Fruit fly (Drosophila melanogaster) whole organism, embryonic: ENCODE data around the gene SMC3.

ENCODE experiments used
- CG11085 ChIP-seq: fragments of 200-800 bp; sonication (Bioruptor generic); IDR thresholded peaks from 2 replicates; pipeline ENCODE4 v1.3.6; 2022; ENCODE audit warnings: missing biosample characterization, missing genetic modification characterization
- CG11504 ChIP-seq: fragments of 200-800 bp; sonication (Bioruptor generic); optimal IDR thresholded peaks from 3 replicates; lab custom pipeline; 2019; ENCODE audit warnings: missing biosample characterization, mild to moderate bottlenecking, missing genetic modification characterization, moderate library complexity
- CG15514 ChIP-seq: fragments of 200-800 bp; sonication (Bioruptor generic); optimal IDR thresholded peaks from 3 replicates; lab custom pipeline; 2017; ENCODE audit warnings: missing biosample characterization, missing genetic modification characterization, mild to moderate bottlenecking, moderate library complexity, missing genetic modification reagents
- CG16813 ChIP-seq: fragments of 200-800 bp; sonication (Bioruptor generic); IDR thresholded peaks from 3 replicates; pipeline ENCODE4 v1.3.6; 2022; ENCODE audit warnings: missing biosample characterization, missing genetic modification characterization; ENCODE audit not compliant: partially characterized antibody
- CG16863 ChIP-seq: fragments of 200-800 bp; sonication (Bioruptor generic); optimal IDR thresholded peaks from 3 replicates; lab custom pipeline; 2016; ENCODE audit warnings: missing biosample characterization, missing genetic modification characterization
- CG17186 ChIP-seq: fragments of 200-800 bp; sonication (Bioruptor generic); optimal IDR thresholded peaks from 3 replicates; lab custom pipeline; 2017; ENCODE audit warnings: missing biosample characterization, missing genetic modification reagents, missing genetic modification characterization
- CG17359 ChIP-seq: fragments of 200-800 bp; sonication (Bioruptor generic); optimal IDR thresholded peaks from 3 replicates; lab custom pipeline; 2018; ENCODE audit warnings: missing biosample characterization, mild to moderate bottlenecking, missing genetic modification characterization, moderate library complexity
- CG18599 ChIP-seq: fragments of 200-800 bp; sonication (Bioruptor generic); optimal IDR thresholded peaks from 3 replicates; lab custom pipeline; 2017; ENCODE audit warnings: missing biosample characterization, missing genetic modification characterization, mild to moderate bottlenecking, moderate library complexity, missing genetic modification reagents
- CG2120 ChIP-seq: fragments of 200-800 bp; sonication (Bioruptor generic); optimal IDR thresholded peaks from 3 replicates; lab custom pipeline; 2016; ENCODE audit warnings: missing biosample characterization, missing genetic modification characterization
- CG32532 ChIP-seq: fragments of 200-800 bp; sonication (Bioruptor generic); IDR thresholded peaks from 2 replicates; pipeline ENCODE4 v1.3.6; 2022; ENCODE audit warnings: missing biosample characterization, missing genetic modification characterization
- CG4282 ChIP-seq: fragments of 200-800 bp; sonication (Bioruptor generic); optimal IDR thresholded peaks from 2 replicates; lab custom pipeline; 2016; ENCODE audit warnings: missing biosample characterization, missing genetic modification characterization
- CG43689 ChIP-seq: fragments of 200-800 bp; sonication (Bioruptor generic); IDR thresholded peaks from 2 replicates; pipeline ENCODE4 v1.3.6; 2022; ENCODE audit warnings: missing biosample characterization, missing genetic modification characterization
- CG6654 ChIP-seq: fragments of 200-800 bp; sonication (Bioruptor generic); optimal IDR thresholded peaks from 2 replicates; lab custom pipeline; 2017; ENCODE audit warnings: missing biosample characterization, mild to moderate bottlenecking, missing genetic modification characterization
- CG8281 ChIP-seq: fragments of 200-800 bp; sonication (Bioruptor generic); optimal IDR thresholded peaks from 2 replicates; lab custom pipeline; 2018; ENCODE audit warnings: missing biosample characterization, mild to moderate bottlenecking, missing genetic modification characterization, moderate library complexity
- Chrac-16 ChIP-seq: fragments of 200-800 bp; sonication (Bioruptor generic); optimal IDR thresholded peaks from 3 replicates; lab custom pipeline; 2016; ENCODE audit warnings: missing biosample characterization, missing genetic modification characterization
- CoRest ChIP-seq: fragments of 200-800 bp; sonication (Bioruptor generic); optimal IDR thresholded peaks from 3 replicates; lab custom pipeline; 2018; ENCODE audit warnings: missing biosample characterization, mild to moderate bottlenecking, missing genetic modification characterization, moderate library complexity
- Dll ChIP-seq: fragments of 200-800 bp; sonication (Bioruptor generic); IDR thresholded peaks from 4 replicates; pipeline ENCODE4 v1.3.6; 2022; ENCODE audit warnings: missing biosample characterization, missing genetic modification characterization; ENCODE audit not compliant: partially characterized antibody
- Ets65A ChIP-seq: fragments of 200-800 bp; sonication (Bioruptor generic); peaks from one replicate; lab custom pipeline; 2016; ENCODE audit warnings: missing biosample characterization, missing genetic modification characterization
- Fer2 ChIP-seq: fragments of 200-800 bp; sonication (Bioruptor generic); optimal IDR thresholded peaks from 2 replicates; lab custom pipeline; 2018; ENCODE audit warnings: missing biosample characterization, mild to moderate bottlenecking, missing genetic modification characterization, moderate library complexity
- Hey ChIP-seq: fragments of 200-800 bp; sonication (Bioruptor generic); optimal IDR thresholded peaks from 3 replicates; lab custom pipeline; 2018; ENCODE audit warnings: missing biosample characterization, mild to moderate bottlenecking, missing genetic modification characterization
- Hr3 ChIP-seq: fragments of 200-800 bp; sonication (Bioruptor generic); optimal IDR thresholded peaks from 3 replicates; lab custom pipeline; 2016; ENCODE audit warnings: missing biosample characterization, missing genetic modification characterization
- MESR4 ChIP-seq: fragments of 200-800 bp; sonication (Bioruptor generic); optimal IDR thresholded peaks from 2 replicates; lab custom pipeline; 2018; ENCODE audit warnings: missing biosample characterization, mild to moderate bottlenecking, missing genetic modification characterization, moderate library complexity
- Med ChIP-seq: fragments of 200-800 bp; sonication (Bioruptor generic); peaks from one replicate; lab custom pipeline; 2016; ENCODE audit warnings: missing biosample characterization, missing genetic modification characterization, mild to moderate bottlenecking, inconsistent platforms, moderate library complexity
- Pdp1 ChIP-seq, 2 experiments: fragments of 200-800 bp; sonication (Bioruptor generic); optimal IDR thresholded peaks; 3 replicates each; lab custom pipeline; 2016; ENCODE audit warnings: missing biosample characterization in 2 of 2, missing genetic modification characterization in 2 of 2, mild to moderate bottlenecking in 1 of 2, moderate library complexity in 1 of 2
- Sin3A ChIP-seq: fragments of >200 bp; optimal IDR thresholded peaks from 2 replicates; lab custom pipeline; 2018
- Sox102F ChIP-seq: fragments of 200-800 bp; sonication (Bioruptor generic); optimal IDR thresholded peaks from 2 replicates; lab custom pipeline; 2018; ENCODE audit warnings: missing biosample characterization, mild to moderate bottlenecking, missing genetic modification characterization, moderate library complexity
- Sry-δ ChIP-seq: fragments of 200-800 bp; sonication (Bioruptor generic); optimal IDR thresholded peaks from 2 replicates; lab custom pipeline; 2016; ENCODE audit warnings: missing biosample characterization, missing genetic modification characterization
- Taf1 ChIP-seq: fragments of 200-800 bp; sonication (Bioruptor generic); IDR thresholded peaks from 2 replicates; pipeline ENCODE4 v1.3.6; 2022; ENCODE audit warnings: missing biosample characterization, missing genetic modification characterization
- gfzf ChIP-seq: fragments of 200-800 bp; sonication (Bioruptor generic); optimal IDR thresholded peaks from 2 replicates; lab custom pipeline; 2016; ENCODE audit warnings: missing biosample characterization, mild to moderate bottlenecking, missing genetic modification characterization, moderate library complexity
- insv ChIP-seq, 2 experiments: fragments of 200-800 bp; sonication (Bioruptor generic); optimal IDR thresholded peaks; 3 replicates each; lab custom pipeline; 2016 to 2018; ENCODE audit warnings: missing biosample characterization in 2 of 2, missing genetic modification characterization in 2 of 2
- knrl ChIP-seq: fragments of 200-800 bp; sonication (Bioruptor generic); IDR thresholded peaks from 3 replicates; pipeline ENCODE4 v1.3.6; 2022; ENCODE audit warnings: missing biosample characterization, missing genetic modification characterization; ENCODE audit not compliant: partially characterized antibody
- lab ChIP-seq: fragments of 200-800 bp; sonication (Bioruptor generic); optimal IDR thresholded peaks from 3 replicates; lab custom pipeline; 2017; ENCODE audit warnings: missing biosample characterization, missing genetic modification characterization, mild to moderate bottlenecking, moderate library complexity, missing genetic modification reagents
- lmd ChIP-seq: fragments of 200-800 bp; sonication (Bioruptor generic); IDR thresholded peaks from 2 replicates; pipeline ENCODE4 v1.3.6; 2022; ENCODE audit warnings: missing biosample characterization, missing genetic modification characterization
- mld ChIP-seq: fragments of 200-800 bp; sonication (Bioruptor generic); IDR thresholded peaks from 3 replicates; pipeline ENCODE4 v1.3.6; 2022; ENCODE audit warnings: missing biosample characterization, missing genetic modification characterization; ENCODE audit not compliant: partially characterized antibody
- org-1 ChIP-seq: fragments of 200-800 bp; sonication (Bioruptor generic); optimal IDR thresholded peaks from 2 replicates; lab custom pipeline; 2017; ENCODE audit warnings: missing biosample characterization, missing genetic modification characterization
- peb ChIP-seq: fragments of 200-800 bp; sonication (Bioruptor generic); IDR thresholded peaks from 2 replicates; pipeline ENCODE4 v1.3.6; 2022; ENCODE audit warnings: missing biosample characterization, missing genetic modification characterization
- prd ChIP-seq, 3 experiments: fragments of >200 bp in 2 of 3; fragments of 200-800 bp in 1 of 3; sonication (Bioruptor generic) in 1 of 3; optimal IDR thresholded peaks in 2 of 3; IDR thresholded peaks in 1 of 3; 2 replicates in 2 of 3; 3 replicates in 1 of 3; pipeline versions ENCODE4 v1.3.6 to Lab custom; 2017 to 2022; ENCODE audit warnings: missing biosample characterization in 1 of 3, missing genetic modification characterization in 1 of 3
- repo ChIP-seq: fragments of 200-800 bp; sonication (Bioruptor generic); optimal IDR thresholded peaks from 2 replicates; lab custom pipeline; 2016; ENCODE audit warnings: missing biosample characterization, missing genetic modification characterization
- sens ChIP-seq: fragments of 200-800 bp; sonication (Bioruptor generic); peaks from one replicate; lab custom pipeline; 2016; ENCODE audit warnings: missing biosample characterization, missing genetic modification characterization
- sim ChIP-seq: fragments of 200-800 bp; sonication (Bioruptor generic); IDR thresholded peaks from 2 replicates; pipeline ENCODE4 v1.3.6; 2022; ENCODE audit warnings: missing biosample characterization, missing genetic modification characterization
- slbo ChIP-seq: fragments of 200-800 bp; sonication (Bioruptor generic); IDR thresholded peaks from 2 replicates; pipeline ENCODE4 v1.3.6; 2022; ENCODE audit warnings: missing biosample characterization, missing genetic modification characterization
- sna ChIP-seq: fragments of 200-800 bp; sonication (Bioruptor generic); IDR thresholded peaks from 2 replicates; pipeline ENCODE4 v1.3.6; 2022; ENCODE audit warnings: missing biosample characterization, missing genetic modification characterization; ENCODE audit not compliant: partially characterized antibody
- stc ChIP-seq: fragments of 200-800 bp; sonication (Bioruptor generic); IDR thresholded peaks from 2 replicates; pipeline ENCODE4 v1.3.6; 2022; ENCODE audit warnings: missing biosample characterization, missing genetic modification characterization
- tgo ChIP-seq: fragments of 200-800 bp; sonication (Bioruptor generic); IDR thresholded peaks from 3 replicates; pipeline ENCODE4 v1.3.6; 2022; ENCODE audit warnings: missing biosample characterization, missing genetic modification characterization
- tna ChIP-seq: fragments of 200-800 bp; sonication (Bioruptor generic); IDR thresholded peaks from 2 replicates; pipeline ENCODE4 v1.3.6; 2022; ENCODE audit warnings: missing biosample characterization, missing genetic modification characterization; ENCODE audit not compliant: partially characterized antibody
- tup ChIP-seq: fragments of 200-800 bp; sonication (Bioruptor generic); optimal IDR thresholded peaks from 2 replicates; lab custom pipeline; 2016; ENCODE audit warnings: missing biosample characterization, mild to moderate bottlenecking, missing genetic modification characterization, moderate library complexity
- twi ChIP-seq: fragments of 200-800 bp; optimal IDR thresholded peaks from 2 replicates; lab custom pipeline; 2019; ENCODE audit warnings: missing biosample characterization, mild to moderate bottlenecking, missing genetic modification characterization, moderate library complexity
- unc-4 ChIP-seq: fragments of 200-800 bp; sonication (Bioruptor generic); IDR thresholded peaks from 2 replicates; pipeline ENCODE4 v1.3.6; 2022; ENCODE audit warnings: missing biosample characterization, missing genetic modification characterization; ENCODE audit not compliant: partially characterized antibody
- vfl ChIP-seq: fragments of 200-800 bp; sonication (Bioruptor generic); optimal IDR thresholded peaks from 2 replicates; lab custom pipeline; 2016; ENCODE audit warnings: missing biosample characterization, missing genetic modification characterization

Gene SMC3

dm6 chrX:16637106-16637590, 43.9 kb upstream of the SMC3 start, which contains the start of gene Rok (continued):
- TF ChIP-seq CG8281 (tag; lab: Kevin White, UChicago), result no peak
- no peak for TF ChIP-seq Chrac-16 (GFP tag; lab: Kevin White, UChicago)
- TF ChIP-seq mld (GFP tag; lab: Robert Waterston, UW), result 0 out of 3 replicates have a peak, but pooled peaks have one; percentile 25
- peak; percentile 67; the same call in 1 of the 2 replicates for TF ChIP-seq sna (GFP tag; lab: Robert Waterston, UW)
- TF ChIP-seq stc (GFP tag; lab: Robert Waterston, UW), result peak; percentile 17; the same call in 1 of the 2 replicates
- peak; percentile 85 for TF ChIP-seq CG16813
- peak; percentile 95 for TF ChIP-seq Sry-δ (GFP tag; lab: Kevin White, UChicago)
- TF ChIP-seq CG43689 (GFP tag; lab: Robert Waterston, UW), result no peak
- TF ChIP-seq prd (optimal IDR thresholded peaks at IDR 0.05; lab: Kevin White, UChicago), result no peak
- TF ChIP-seq prd (GFP tag; IDR thresholded peaks at IDR 0.05; lab: Robert Waterston, UW), result peak; percentile 3; the same call in 1 of the 3 replicates
- TF ChIP-seq sim (GFP tag; lab: Robert Waterston, UW), result no peak
- TF ChIP-seq CG17186, result peak; percentile 46
- peak in 1 of 2 experiments; percentile 46 for TF ChIP-seq Pdp1 (GFP tag; optimal IDR thresholded peaks at IDR 0.05; lab: Kevin White, UChicago)
- TF ChIP-seq CG4282 (GFP tag; lab: Kevin White, UChicago), result no peak
- no peak for TF ChIP-seq org-1 (GFP tag; lab: Kevin White, UChicago)
- no peak for TF ChIP-seq CG2120
- TF ChIP-seq CG15514 (GFP tag; lab: Kevin White, UChicago), result no peak
- no peak for TF ChIP-seq Taf1 (GFP tag; lab: Robert Waterston, UW)
- TF ChIP-seq insv (GFP tag; optimal IDR thresholded peaks at IDR 0.05; lab: Kevin White, UChicago), result no peak
- TF ChIP-seq MESR4, result peak; percentile 95
- peak; percentile 49 for TF ChIP-seq Ets65A (GFP tag; lab: Kevin White, UChicago)
- TF ChIP-seq Sin3A (lab: Kevin White, UChicago), result peak; percentile 69
- TF ChIP-seq Hey (tag; lab: Kevin White, UChicago), result no peak
- TF ChIP-seq gfzf (GFP tag; lab: Kevin White, UChicago), result peak; percentile 40
- no peak for TF ChIP-seq Hr3
- TF ChIP-seq knrl (GFP tag; lab: Robert Waterston, UW), result peak; percentile 83
- TF ChIP-seq tna (GFP tag; lab: Robert Waterston, UW), result peak; percentile 58
- no peak for TF ChIP-seq lab (GFP tag; lab: Kevin White, UChicago)
- no peak for TF ChIP-seq CG32532 (GFP tag; lab: Robert Waterston, UW)
- TF ChIP-seq CG18599 (GFP tag; lab: Kevin White, UChicago), result no peak
- TF ChIP-seq CoRest (tag; lab: Kevin White, UChicago), result no peak
- TF ChIP-seq repo, result no peak
- TF ChIP-seq twi (tag; lab: Kevin White, UChicago), result no peak
- no peak for TF ChIP-seq CG6654 (GFP tag; lab: Kevin White, UChicago)
- peak; percentile 74 for TF ChIP-seq Med (GFP tag; lab: Kevin White, UChicago)
- peak; percentile 13; the same call in 1 of the 2 replicates for TF ChIP-seq lmd
- TF ChIP-seq sens (GFP tag; lab: Kevin White, UChicago), result no peak
- TF ChIP-seq CG11085 (GFP tag; lab: Robert Waterston, UW), result no peak
- peak; percentile 77 for TF ChIP-seq Dll (GFP tag; lab: Robert Waterston, UW)
- no peak for TF ChIP-seq CG17359
- TF ChIP-seq tup (GFP tag; lab: Kevin White, UChicago), result no peak
- TF ChIP-seq Fer2 (tag; lab: Kevin White, UChicago), result no peak
- no peak for TF ChIP-seq CG11504 (tag; lab: Kevin White, UChicago)
- TF ChIP-seq peb, result no peak
- TF ChIP-seq vfl (GFP tag; lab: Kevin White, UChicago), result no peak
- TF ChIP-seq unc-4 (GFP tag; lab: Robert Waterston, UW), result peak; percentile 74
- TF ChIP-seq Sox102F (GFP tag; lab: Kevin White, UChicago), result no peak
- TF ChIP-seq tgo (GFP tag; lab: Robert Waterston, UW), result no peak
- no peak for TF ChIP-seq CG16863 (GFP tag; lab: Kevin White, UChicago)
- TF ChIP-seq slbo (GFP tag; lab: Robert Waterston, UW), result peak; percentile 44; the same call in 1 of the 2 replicates
